Fruit fly (Drosophila melanogaster) whole organism, prepupa: ENCODE results near the gene MED14.

Experiments used
- CG11762 ChIP-seq: fragments of 200-800 bp; sonication (Bioruptor generic); optimal IDR thresholded peaks from 3 replicates; lab custom pipeline; 2016; ENCODE audit warnings: missing biosample characterization, missing genetic modification characterization; ENCODE audit not compliant: insufficient read depth
- CG16779 ChIP-seq: fragments of 200-800 bp; sonication (Bioruptor generic); optimal IDR thresholded peaks from 3 replicates; lab custom pipeline; 2017; ENCODE audit warnings: missing biosample characterization, mild to moderate bottlenecking, missing genetic modification characterization
- CG6276 ChIP-seq: fragments of 200-800 bp; sonication (Bioruptor generic); optimal IDR thresholded peaks from 2 replicates; lab custom pipeline; 2017; ENCODE audit warnings: missing biosample characterization, mild to moderate bottlenecking, missing genetic modification characterization
- CG8319 ChIP-seq: fragments of 200-800 bp; sonication (Bioruptor generic); optimal IDR thresholded peaks from 3 replicates; lab custom pipeline; 2016; ENCODE audit warnings: missing biosample characterization, missing genetic modification characterization
- Eip78C ChIP-seq: fragments of 200-800 bp; sonication (Bioruptor generic); peaks from one replicate; lab custom pipeline; 2016; ENCODE audit warnings: missing biosample characterization, missing genetic modification characterization
- Sox15 ChIP-seq: fragments of 200-800 bp; sonication (Bioruptor generic); optimal IDR thresholded peaks from 3 replicates; lab custom pipeline; 2016; ENCODE audit warnings: missing biosample characterization, missing genetic modification characterization
- eg ChIP-seq: fragments of 200-800 bp; sonication (Bioruptor generic); IDR thresholded peaks from 3 replicates; pipeline ENCODE4 v1.3.6; 2022; ENCODE audit warnings: missing biosample characterization, missing genetic modification characterization
- net ChIP-seq: fragments of 200-800 bp; sonication (Bioruptor generic); optimal IDR thresholded peaks from 3 replicates; lab custom pipeline; 2016; ENCODE audit warnings: missing biosample characterization, missing genetic modification characterization
- spab ChIP-seq: fragments of 200-800 bp; sonication (Bioruptor generic); optimal IDR thresholded peaks from 2 replicates; lab custom pipeline; 2017; ENCODE audit warnings: missing biosample characterization, mild to moderate bottlenecking, missing genetic modification characterization, missing genetic modification reagents

- TF ChIP-seq CG11762 (GFP tag; lab: Kevin White, UChicago) (peak; percentile 51), CG8319 (peak; percentile 77), eg (peak; percentile 94), spab (GFP tag; lab: Kevin White, UChicago) (peak; percentile 87), Eip78C (GFP tag; lab: Kevin White, UChicago) (peak; percentile 96), net (GFP tag; lab: Kevin White, UChicago) (peak; percentile 91), CG16779 (tag; lab: Kevin White, UChicago) (peak; percentile 80), CG6276 (GFP tag; lab: Kevin White, UChicago) (peak; percentile 68), Sox15 (GFP tag; lab: Kevin White, UChicago) (peak; percentile 74)
These were observed 3.5 kb upstream of the MED14 start for dm6 chr3L:589290-590281.
